Worm (Caenorhabditis elegans) whole organism, late embryonic: ENCODE results near the gene Y43F8C.16.

Experiments used
- C08G9.2 ChIP-seq: sonication (generic microtip); optimal IDR thresholded peaks from 2 replicates; lab custom pipeline; 2016; ENCODE audit warnings: mild to moderate bottlenecking, missing genetic modification characterization, moderate library complexity, missing compliant biosample characterization
- F13H6.1 ChIP-seq: sonication (generic microtip); optimal IDR thresholded peaks from 2 replicates; lab custom pipeline; 2016; ENCODE audit warnings: missing genetic modification characterization, missing compliant biosample characterization
- K09A11.1 ChIP-seq: sonication (generic microtip); optimal IDR thresholded peaks from 2 replicates; lab custom pipeline; 2017; ENCODE audit warnings: antibody characterized with exemption, mild to moderate bottlenecking, missing genetic modification characterization, missing compliant biosample characterization; ENCODE audit not compliant: insufficient read depth
- T23F11.4 ChIP-seq: fragments of 200-800 bp; sonication (Bioruptor generic); optimal IDR thresholded peaks from 2 replicates; lab custom pipeline; 2018; ENCODE audit warnings: mild to moderate bottlenecking, missing genetic modification characterization, missing compliant biosample characterization
- Y22D7AL.16 ChIP-seq: sonication (generic microtip); optimal IDR thresholded peaks from 2 replicates; lab custom pipeline; 2016; ENCODE audit warnings: missing genetic modification characterization, missing compliant biosample characterization
- ama-1 ChIP-seq: fragments of 150-350 bp; optimal IDR thresholded peaks from 2 replicates; lab custom pipeline; 2014
- ceh-18 ChIP-seq: sonication (generic microtip); optimal IDR thresholded peaks from 2 replicates; lab custom pipeline; 2016; ENCODE audit warnings: missing genetic modification characterization, missing compliant biosample characterization
- ceh-19 ChIP-seq: fragments of 200-800 bp; sonication (Bioruptor generic); optimal IDR thresholded peaks from 2 replicates; lab custom pipeline; 2018; ENCODE audit warnings: mild to moderate bottlenecking, missing genetic modification characterization, missing compliant biosample characterization
- ceh-2 ChIP-seq: sonication (generic microtip); optimal IDR thresholded peaks from 2 replicates; lab custom pipeline; 2016; ENCODE audit warnings: missing genotype, missing genetic modification characterization, missing compliant biosample characterization
- ceh-22 ChIP-seq: sonication (generic microtip); optimal IDR thresholded peaks from 2 replicates; lab custom pipeline; 2017; ENCODE audit warnings: missing biosample characterization, missing genetic modification characterization
- ceh-24 ChIP-seq: sonication (generic microtip); optimal IDR thresholded peaks from 2 replicates; lab custom pipeline; 2016; ENCODE audit warnings: mild to moderate bottlenecking, missing genetic modification characterization, missing compliant biosample characterization
- ceh-34 ChIP-seq: sonication (generic microtip); optimal IDR thresholded peaks from 2 replicates; lab custom pipeline; 2016; ENCODE audit warnings: mild to moderate bottlenecking, missing genetic modification characterization, missing compliant biosample characterization
- ceh-45 ChIP-seq: fragments of 200-800 bp; sonication (Bioruptor generic); IDR thresholded peaks from 2 replicates; pipeline ENCODE4 v1.3.6; 2022; ENCODE audit warnings: missing genetic modification reagents, missing genetic modification characterization, missing compliant biosample characterization
- che-1 ChIP-seq: sonication (generic microtip); optimal IDR thresholded peaks from 2 replicates; lab custom pipeline; 2016; ENCODE audit warnings: mild to moderate bottlenecking, missing genetic modification characterization, missing compliant biosample characterization
- dmd-4 ChIP-seq: sonication (generic microtip); optimal IDR thresholded peaks from 2 replicates; lab custom pipeline; 2016; ENCODE audit warnings: borderline replicate concordance, missing genetic modification characterization, missing compliant biosample characterization
- ets-4 ChIP-seq: sonication (generic microtip); optimal IDR thresholded peaks from 2 replicates; lab custom pipeline; 2016; ENCODE audit warnings: missing genetic modification characterization, missing compliant biosample characterization
- fax-1 ChIP-seq: sonication (generic microtip); optimal IDR thresholded peaks from 2 replicates; lab custom pipeline; 2016; ENCODE audit warnings: missing genotype, missing genetic modification characterization, missing compliant biosample characterization
- fkh-6 ChIP-seq: sonication (generic microtip); optimal IDR thresholded peaks from 2 replicates; lab custom pipeline; 2016; ENCODE audit warnings: missing genetic modification characterization, missing compliant biosample characterization
- hlh-15 ChIP-seq: sonication (generic microtip); optimal IDR thresholded peaks from 2 replicates; lab custom pipeline; 2016; ENCODE audit warnings: missing genetic modification characterization, missing compliant biosample characterization
- hlh-30 ChIP-seq: sonication (generic microtip); optimal IDR thresholded peaks from 2 replicates; lab custom pipeline; 2017; ENCODE audit warnings: antibody characterized with exemption, missing genetic modification characterization, missing compliant biosample characterization; ENCODE audit not compliant: insufficient read depth
- hlh-8 ChIP-seq: sonication (generic microtip); optimal IDR thresholded peaks from 2 replicates; lab custom pipeline; 2016; ENCODE audit warnings: missing genotype, missing genetic modification characterization, missing compliant biosample characterization
- lin-11 ChIP-seq: fragments of 200-800 bp; sonication (Bioruptor generic); optimal IDR thresholded peaks from 2 replicates; lab custom pipeline; 2018; ENCODE audit warnings: mild to moderate bottlenecking, missing genetic modification characterization, missing compliant biosample characterization
- madf-2 ChIP-seq: sonication (generic microtip); optimal IDR thresholded peaks from 2 replicates; lab custom pipeline; 2017; ENCODE audit warnings: missing genetic modification characterization, missing compliant biosample characterization
- mec-3 ChIP-seq: sonication (generic microtip); optimal IDR thresholded peaks from 2 replicates; lab custom pipeline; 2016; ENCODE audit warnings: borderline replicate concordance, missing genetic modification characterization, missing compliant biosample characterization
- nhr-232 ChIP-seq: sonication (generic microtip); optimal IDR thresholded peaks from 2 replicates; lab custom pipeline; 2016; ENCODE audit warnings: missing genetic modification characterization, missing compliant biosample characterization
- npax-4 ChIP-seq: sonication (generic microtip); optimal IDR thresholded peaks from 2 replicates; lab custom pipeline; 2016; ENCODE audit warnings: missing genetic modification characterization, missing compliant biosample characterization
- odd-2 ChIP-seq: sonication (generic microtip); optimal IDR thresholded peaks from 2 replicates; lab custom pipeline; 2017; ENCODE audit warnings: antibody characterized with exemption, mild to moderate bottlenecking, missing genetic modification characterization, missing compliant biosample characterization
- pag-3 ChIP-seq: sonication (generic microtip); optimal IDR thresholded peaks from 2 replicates; lab custom pipeline; 2016; ENCODE audit warnings: missing compliant biosample characterization, missing genetic modification characterization, borderline replicate concordance
- pat-9 ChIP-seq: fragments of 200-800 bp; sonication (Bioruptor generic); optimal IDR thresholded peaks from 2 replicates; lab custom pipeline; 2018; ENCODE audit warnings: mild to moderate bottlenecking, missing genetic modification characterization, moderate library complexity, missing compliant biosample characterization
- pros-1 ChIP-seq: fragments of 150-350 bp; optimal IDR thresholded peaks from 2 replicates; lab custom pipeline; 2014; ENCODE audit warnings: missing biosample characterization, missing genetic modification reagents, missing genetic modification characterization
- rnt-1 ChIP-seq: sonication (generic microtip); optimal IDR thresholded peaks from 2 replicates; lab custom pipeline; 2016; ENCODE audit warnings: missing genetic modification characterization, missing compliant biosample characterization
- sox-2 ChIP-seq: fragments of 200-800 bp; sonication (Bioruptor generic); IDR thresholded peaks from 2 replicates; pipeline ENCODE4 v1.3.6; 2022; ENCODE audit warnings: missing genetic modification reagents, missing genetic modification characterization, missing compliant biosample characterization
- sox-4 ChIP-seq: sonication (generic microtip); optimal IDR thresholded peaks from 2 replicates; lab custom pipeline; 2017; ENCODE audit warnings: mild to moderate bottlenecking, missing genetic modification characterization, inconsistent platforms, missing compliant biosample characterization
- syd-9 ChIP-seq: sonication (generic microtip); optimal IDR thresholded peaks from 2 replicates; lab custom pipeline; 2016; ENCODE audit warnings: mild to moderate bottlenecking, missing genetic modification characterization, moderate library complexity, missing compliant biosample characterization
- tbx-2 ChIP-seq: sonication (generic microtip); optimal IDR thresholded peaks from 2 replicates; lab custom pipeline; 2016; ENCODE audit warnings: missing genetic modification characterization, missing compliant biosample characterization
- tbx-7 ChIP-seq: sonication (generic microtip); optimal IDR thresholded peaks from 2 replicates; lab custom pipeline; 2016; ENCODE audit warnings: missing genotype, missing genetic modification characterization, missing compliant biosample characterization
- unc-42 ChIP-seq: sonication (generic microtip); optimal IDR thresholded peaks from 2 replicates; lab custom pipeline; 2016; ENCODE audit warnings: missing genotype, missing genetic modification characterization, missing compliant biosample characterization
- unc-55 ChIP-seq: sonication (generic microtip); optimal IDR thresholded peaks from 2 replicates; lab custom pipeline; 2017; ENCODE audit warnings: missing biosample characterization, missing genetic modification reagents, missing genetic modification characterization
- unc-86 ChIP-seq: sonication (generic microtip); optimal IDR thresholded peaks from 2 replicates; lab custom pipeline; 2016; ENCODE audit warnings: missing genetic modification characterization, missing compliant biosample characterization
- zip-5 ChIP-seq: sonication (generic microtip); optimal IDR thresholded peaks from 2 replicates; lab custom pipeline; 2016; ENCODE audit warnings: missing genetic modification characterization, missing compliant biosample characterization
- ztf-16 ChIP-seq: sonication (generic microtip); optimal IDR thresholded peaks from 2 replicates; lab custom pipeline; 2017; ENCODE audit warnings: missing genetic modification characterization, missing compliant biosample characterization

Gene Y43F8C.16

DNA sequence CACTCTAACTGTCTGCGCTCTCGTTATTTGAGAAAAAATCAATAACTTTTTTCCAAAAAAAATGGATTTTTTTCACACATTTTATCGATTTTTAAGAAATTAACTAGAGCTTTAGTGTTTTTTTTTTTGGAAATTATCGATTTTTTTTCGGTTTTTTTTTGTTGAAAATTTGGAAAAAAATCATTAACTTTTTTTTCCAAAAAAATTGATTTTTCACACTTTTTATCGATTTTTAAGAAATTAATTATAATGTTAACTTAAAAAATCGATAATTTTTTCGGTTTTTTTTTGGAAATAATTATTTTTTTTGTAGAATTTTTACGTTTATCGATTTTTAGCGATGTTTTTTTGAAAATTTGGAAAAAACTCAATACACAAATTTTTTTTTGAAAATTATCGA is 28.9 kb upstream of the Y43F8C.16 start:
- TF ChIP-seq ama-1 (lab: Kevin White, UChicago) (no peak), F13H6.1 (tag; lab: Kevin White, UChicago) (no peak), ceh-18 (tag; lab: Kevin White, UChicago) (no peak), nhr-232 (no peak), che-1 (tag; lab: Kevin White, UChicago) (no peak), fkh-6 (tag; lab: Kevin White, UChicago) (no peak), ceh-24 (tag; lab: Kevin White, UChicago) (no peak), sox-4 (tag; lab: Kevin White, UChicago) (no peak), syd-9 (no peak), K09A11.1 (tag; lab: Kevin White, UChicago) (no peak), tbx-7 (tag; lab: Kevin White, UChicago) (no peak), npax-4 (tag; lab: Kevin White, UChicago) (no peak)

DNA sequence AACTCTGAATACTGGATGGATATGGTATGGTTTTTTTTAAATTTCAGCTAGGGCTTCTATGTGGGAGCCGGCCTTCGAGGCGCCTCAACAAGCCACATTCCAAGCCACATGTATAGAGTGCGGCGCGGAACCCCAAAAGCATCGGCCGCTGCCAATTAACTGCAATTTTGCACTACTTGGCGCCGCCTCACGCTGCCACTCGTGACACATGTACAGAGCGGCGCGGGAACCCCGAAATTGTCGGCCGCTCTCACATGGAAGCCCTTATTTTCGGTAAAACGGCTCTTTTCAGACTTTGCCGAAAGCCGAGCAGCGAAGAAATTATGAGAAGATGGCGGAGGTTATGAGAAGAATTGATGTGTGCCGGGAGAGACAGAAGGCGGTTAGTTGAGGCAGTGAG is 28.5 kb upstream of the Y43F8C.16 start:
- TF ChIP-seq K09A11.1 (tag; lab: Kevin White, UChicago) = no peak
- no peak for TF ChIP-seq fax-1 (tag; lab: Kevin White, UChicago)
- TF ChIP-seq unc-42 = no peak
- TF ChIP-seq sox-2 (GFP tag; lab: Robert Waterston, UW) = no peak
- TF ChIP-seq hlh-15 (tag; lab: Kevin White, UChicago) = no peak
- TF ChIP-seq mec-3 (tag; lab: Kevin White, UChicago) = no peak
- TF ChIP-seq ceh-45 = no peak
- TF ChIP-seq ztf-16 (tag; lab: Kevin White, UChicago) = no peak
- TF ChIP-seq ceh-22 (tag; lab: Kevin White, UChicago) = no peak
- TF ChIP-seq ama-1 (lab: Kevin White, UChicago) = no peak
- TF ChIP-seq che-1 (tag; lab: Kevin White, UChicago) = no peak
- TF ChIP-seq pros-1 = no peak
- TF ChIP-seq pat-9 (tag; lab: Kevin White, UChicago) = no peak
- no peak for TF ChIP-seq madf-2 (tag; lab: Kevin White, UChicago)

DNA sequence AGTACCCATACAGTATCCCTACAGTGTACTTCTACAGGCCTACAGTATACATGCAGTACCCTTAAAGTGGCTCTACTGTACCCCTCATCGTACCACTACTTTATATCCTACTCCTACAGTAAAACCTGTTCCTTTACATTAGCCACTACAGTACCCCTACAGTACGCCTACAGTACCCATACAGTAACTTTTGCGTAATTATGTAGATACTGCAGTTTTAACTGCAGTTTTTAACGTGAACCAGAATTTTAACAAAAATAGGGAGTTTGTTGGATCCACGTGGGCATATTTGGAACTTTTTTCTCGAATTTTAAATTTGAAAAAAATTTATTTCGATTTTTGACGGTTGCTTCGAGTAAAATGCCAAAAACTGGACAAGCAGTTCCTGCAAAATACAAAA is 28.0 kb upstream of the Y43F8C.16 start, which contains the start of gene W04E12.4:
Gene W04E12.4 (plus strand): TSS at position 301 of the 400 bp plus-strand sequence.
- TF ChIP-seq ztf-16 (tag; lab: Kevin White, UChicago) (no peak), pag-3 (tag; lab: Kevin White, UChicago) (no peak), unc-42 (no peak), odd-2 (tag; lab: Kevin White, UChicago) (no peak), C08G9.2 (tag; lab: Kevin White, UChicago) (no peak), ets-4 (tag; lab: Kevin White, UChicago) (no peak), ceh-34 (no peak), ceh-45 (no peak), ceh-2 (tag; lab: Kevin White, UChicago) (no peak), hlh-30 (tag; lab: Kevin White, UChicago) (no peak), lin-11 (tag; lab: Kevin White, UChicago) (no peak), hlh-8 (tag; lab: Kevin White, UChicago) (no peak), zip-5 (tag; lab: Kevin White, UChicago) (no peak), ceh-22 (tag; lab: Kevin White, UChicago) (no peak), unc-55 (GFP tag; lab: Kevin White, UChicago) (no peak), Y22D7AL.16 (tag; lab: Kevin White, UChicago) (no peak), T23F11.4 (GFP tag; lab: Kevin White, UChicago) (no peak), fkh-6 (tag; lab: Kevin White, UChicago) (no peak), tbx-7 (tag; lab: Kevin White, UChicago) (no peak), fax-1 (tag; lab: Kevin White, UChicago) (no peak)

DNA sequence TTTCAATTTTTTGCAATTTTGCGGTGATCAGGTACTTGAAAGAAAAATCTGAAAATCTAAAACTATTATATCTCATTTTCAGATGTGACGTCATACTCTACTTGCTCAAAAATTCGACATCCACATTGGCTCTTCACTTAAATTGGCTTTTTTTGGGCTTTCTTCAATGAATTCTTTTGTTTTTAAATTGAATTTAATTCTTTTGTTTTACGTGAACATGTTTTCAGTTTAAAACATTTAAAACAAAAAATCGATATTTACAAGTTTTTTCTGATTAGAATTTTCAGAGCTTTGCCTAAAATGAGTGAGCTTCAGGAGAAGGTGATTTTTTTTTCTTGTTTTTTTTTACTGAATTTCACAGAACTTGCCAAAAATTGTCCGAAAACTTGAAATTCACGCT is 26.3 kb upstream of the Y43F8C.16 start, which contains the start of gene W04E12.3:
Gene W04E12.3 (plus strand): TSS at position 301 of the 400 bp plus-strand sequence.
- TF ChIP-seq nhr-232 = no peak
- no peak for TF ChIP-seq tbx-2 (tag; lab: Kevin White, UChicago)
- no peak for TF ChIP-seq odd-2 (tag; lab: Kevin White, UChicago)
- no peak for TF ChIP-seq npax-4 (tag; lab: Kevin White, UChicago)
- no peak for TF ChIP-seq ztf-16 (tag; lab: Kevin White, UChicago)
- TF ChIP-seq hlh-30 (tag; lab: Kevin White, UChicago) = no peak
- TF ChIP-seq unc-86 (tag; lab: Kevin White, UChicago) = no peak
- no peak for TF ChIP-seq rnt-1
- no peak for TF ChIP-seq ceh-19 (GFP tag; lab: Kevin White, UChicago)
- TF ChIP-seq dmd-4 (tag; lab: Kevin White, UChicago) = no peak
- TF ChIP-seq Y22D7AL.16 (tag; lab: Kevin White, UChicago) = no peak
